Fruit fly (Drosophila melanogaster): Measurements from ENCODE around the gene ND-PDSW.

DNA sequence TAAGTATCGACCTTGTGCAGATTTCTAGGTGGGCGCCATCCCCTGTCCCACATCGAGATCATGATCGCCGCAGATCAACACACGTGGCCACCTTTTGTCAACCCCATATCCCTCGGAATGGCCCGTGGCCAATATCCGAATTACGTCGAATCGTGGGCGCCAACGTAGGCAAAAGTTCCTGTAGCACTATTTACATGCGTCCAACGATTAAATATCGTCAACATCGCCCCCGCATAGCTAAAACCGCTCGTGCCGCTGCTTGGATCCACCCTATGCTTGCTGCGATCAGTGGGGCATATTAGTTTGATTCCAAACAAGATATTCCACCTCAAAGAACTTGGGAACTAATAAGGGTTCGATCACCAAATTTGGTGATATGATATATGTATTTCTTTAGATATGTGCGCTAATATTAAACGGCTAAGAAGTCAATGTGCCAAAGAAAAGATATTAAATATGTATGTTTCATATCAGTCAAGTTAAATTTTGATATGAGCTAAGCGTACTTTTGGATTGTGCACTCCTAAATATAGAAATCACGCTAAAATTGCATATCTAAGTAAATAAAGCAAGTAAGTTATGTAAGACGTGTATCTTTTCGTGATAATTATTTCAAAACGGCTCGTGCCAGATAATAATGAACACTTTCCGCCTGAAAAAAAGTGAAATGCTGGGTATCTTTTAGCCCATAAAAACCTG is 11.2 kb downstream of the ND-PDSW start:
- TF ChIP-seq Dfd (GFP tag; optimal IDR thresholded peaks at IDR 0.05) = no peak
- TF ChIP-seq tai (GFP tag; optimal IDR thresholded peaks at IDR 0.05) = no peak
- no peak for TF ChIP-seq psq (GFP tag; optimal IDR thresholded peaks at IDR 0.05)
- TF ChIP-seq jim (GFP tag; optimal IDR thresholded peaks at IDR 0.05) = no peak
- no peak for TF ChIP-seq OdsH (GFP tag; optimal IDR thresholded peaks at IDR 0.05)
- TF ChIP-seq h (GFP tag; optimal IDR thresholded peaks at IDR 0.05) = no peak
- TF ChIP-seq GATAd (GFP tag; optimal IDR thresholded peaks at IDR 0.05) = no peak
- TF ChIP-seq Hnf4 (GFP tag; optimal IDR thresholded peaks at IDR 0.05) = no peak
- no peak for TF ChIP-seq lola (GFP tag; optimal IDR thresholded peaks at IDR 0.05)
- TF ChIP-seq usp (GFP tag; optimal IDR thresholded peaks at IDR 0.05) = no peak
- TF ChIP-seq Rel (GFP tag; optimal IDR thresholded peaks at IDR 0.05) = no peak
- no peak for TF ChIP-seq Rel (tag; optimal IDR thresholded peaks at IDR 0.05)
- no peak for TF ChIP-seq Jra (GFP tag; optimal IDR thresholded peaks at IDR 0.05)
